Fruit fly (Drosophila melanogaster) whole organism, embryonic: Measurements from ENCODE around the gene Tsp74F.

Source experiments
- Bteb2 ChIP-seq: fragments of 200-800 bp; sonication (Bioruptor generic); optimal IDR thresholded peaks from 2 replicates; lab custom pipeline; 2016; ENCODE audit warnings: missing biosample characterization, missing genetic modification characterization
- CG10267 ChIP-seq: fragments of 200-800 bp; sonication (Bioruptor generic); optimal IDR thresholded peaks from 2 replicates; lab custom pipeline; 2018; ENCODE audit warnings: missing biosample characterization, mild to moderate bottlenecking, missing genetic modification characterization, moderate library complexity
- CG10979 ChIP-seq: fragments of 200-800 bp; sonication (Bioruptor generic); optimal IDR thresholded peaks from 2 replicates; lab custom pipeline; 2018; ENCODE audit warnings: missing biosample characterization, mild to moderate bottlenecking, missing genetic modification characterization, moderate library complexity
- CG12659 ChIP-seq: fragments of 200-800 bp; sonication (Bioruptor generic); optimal IDR thresholded peaks from 3 replicates; lab custom pipeline; 2017; ENCODE audit warnings: mild to moderate bottlenecking, missing biosample characterization, missing genetic modification reagents, missing genetic modification characterization
- CG15514 ChIP-seq: fragments of 200-800 bp; sonication (Bioruptor generic); optimal IDR thresholded peaks from 3 replicates; lab custom pipeline; 2017; ENCODE audit warnings: missing biosample characterization, missing genetic modification characterization, mild to moderate bottlenecking, moderate library complexity, missing genetic modification reagents
- CG1832 ChIP-seq: fragments of 200-800 bp; sonication (Bioruptor generic); optimal IDR thresholded peaks from 2 replicates; lab custom pipeline; 2017; ENCODE audit warnings: missing biosample characterization, mild to moderate bottlenecking, missing genetic modification characterization, inconsistent platforms
- CG18476 ChIP-seq: fragments of 200-800 bp; sonication (Bioruptor generic); optimal IDR thresholded peaks from 2 replicates; lab custom pipeline; 2016; ENCODE audit warnings: missing biosample characterization, mild to moderate bottlenecking, missing genetic modification characterization
- CG3838 ChIP-seq: fragments of 200-800 bp; sonication (Bioruptor generic); optimal IDR thresholded peaks from 3 replicates; lab custom pipeline; 2016; ENCODE audit warnings: missing biosample characterization, missing genetic modification characterization
- CG4424 ChIP-seq: fragments of 200-800 bp; sonication (Bioruptor generic); optimal IDR thresholded peaks from 3 replicates; lab custom pipeline; 2016; ENCODE audit warnings: missing biosample characterization, missing genetic modification characterization
- CG4617 ChIP-seq: fragments of 200-800 bp; sonication (Bioruptor generic); optimal IDR thresholded peaks from 3 replicates; lab custom pipeline; 2016; ENCODE audit warnings: missing biosample characterization, missing genetic modification characterization, borderline replicate concordance
- CG4820 ChIP-seq: fragments of 200-800 bp; sonication (Bioruptor generic); optimal IDR thresholded peaks from 3 replicates; lab custom pipeline; 2016; ENCODE audit warnings: missing biosample characterization, missing genetic modification characterization
- CG5245 ChIP-seq: fragments of 200-800 bp; sonication (Bioruptor generic); optimal IDR thresholded peaks from 3 replicates; lab custom pipeline; 2016; ENCODE audit warnings: missing biosample characterization, missing genetic modification characterization
- CG6272 ChIP-seq: fragments of 200-800 bp; sonication (Bioruptor generic); IDR thresholded peaks from 2 replicates; pipeline ENCODE4 v1.3.6; 2022; ENCODE audit warnings: missing biosample characterization, missing genetic modification characterization
- CG7839 ChIP-seq: fragments of 200-800 bp; sonication (Bioruptor generic); optimal IDR thresholded peaks from 3 replicates; lab custom pipeline; 2018; ENCODE audit warnings: missing biosample characterization, mild to moderate bottlenecking, missing genetic modification characterization, moderate library complexity
- CG8281 ChIP-seq: fragments of 200-800 bp; sonication (Bioruptor generic); optimal IDR thresholded peaks from 2 replicates; lab custom pipeline; 2018; ENCODE audit warnings: missing biosample characterization, mild to moderate bottlenecking, missing genetic modification characterization, moderate library complexity
- CG8944 ChIP-seq: fragments of 200-800 bp; sonication (Bioruptor generic); optimal IDR thresholded peaks from 3 replicates; lab custom pipeline; 2016; ENCODE audit warnings: missing biosample characterization, missing genetic modification characterization
- Chrac-16 ChIP-seq: fragments of 200-800 bp; sonication (Bioruptor generic); optimal IDR thresholded peaks from 3 replicates; lab custom pipeline; 2016; ENCODE audit warnings: missing biosample characterization, missing genetic modification characterization
- Dek ChIP-seq: fragments of 200-800 bp; sonication (Bioruptor generic); optimal IDR thresholded peaks from 3 replicates; lab custom pipeline; 2019; ENCODE audit warnings: missing biosample characterization, mild to moderate bottlenecking, missing genetic modification characterization, moderate library complexity
- Dp ChIP-seq: fragments of 200-800 bp; sonication (Bioruptor generic); optimal IDR thresholded peaks from 2 replicates; lab custom pipeline; 2018; ENCODE audit warnings: missing biosample characterization, mild to moderate bottlenecking, missing genetic modification characterization, moderate library complexity
- E2f2 ChIP-seq: fragments of 200-800 bp; sonication (Bioruptor generic); IDR thresholded peaks from 2 replicates; pipeline ENCODE4 v1.3.6; 2022; ENCODE audit warnings: missing biosample characterization, missing genetic modification characterization
- ERR ChIP-seq: fragments of 200-800 bp; sonication (Bioruptor generic); optimal IDR thresholded peaks from 2 replicates; lab custom pipeline; 2016; ENCODE audit warnings: missing biosample characterization, missing genetic modification characterization
- Ets65A ChIP-seq: fragments of 200-800 bp; sonication (Bioruptor generic); peaks from one replicate; lab custom pipeline; 2016; ENCODE audit warnings: missing biosample characterization, missing genetic modification characterization
- Ets97D ChIP-seq: fragments of 200-800 bp; sonication (Bioruptor generic); optimal IDR thresholded peaks from 3 replicates; lab custom pipeline; 2016; ENCODE audit warnings: missing biosample characterization, missing genetic modification characterization
- Fer1 ChIP-seq: fragments of 200-800 bp; sonication (Bioruptor generic); optimal IDR thresholded peaks from 2 replicates; lab custom pipeline; 2017; ENCODE audit warnings: missing biosample characterization, mild to moderate bottlenecking, missing genetic modification characterization
- Gug ChIP-seq: fragments of 200-800 bp; sonication (Bioruptor generic); IDR thresholded peaks from 4 replicates; pipeline ENCODE4 v1.3.6; 2022; ENCODE audit warnings: missing biosample characterization, missing genetic modification characterization
- HLH4C ChIP-seq: fragments of 200-800 bp; sonication (Bioruptor generic); IDR thresholded peaks from 3 replicates; pipeline ENCODE4 v1.3.6; 2022; ENCODE audit warnings: missing biosample characterization, missing genetic modification characterization; ENCODE audit not compliant: partially characterized antibody
- HmgZ ChIP-seq: fragments of 200-800 bp; sonication (Bioruptor generic); optimal IDR thresholded peaks from 2 replicates; lab custom pipeline; 2018; ENCODE audit warnings: missing biosample characterization, mild to moderate bottlenecking, missing genetic modification characterization
- Hr3 ChIP-seq: fragments of 200-800 bp; sonication (Bioruptor generic); optimal IDR thresholded peaks from 3 replicates; lab custom pipeline; 2016; ENCODE audit warnings: missing biosample characterization, missing genetic modification characterization
- Hsf ChIP-seq: fragments of 200-800 bp; sonication (Bioruptor generic); optimal IDR thresholded peaks from 3 replicates; lab custom pipeline; 2016; ENCODE audit warnings: missing biosample characterization, missing genetic modification characterization
- Kr ChIP-seq: fragments of 200-800 bp; sonication (Bioruptor generic); optimal IDR thresholded peaks from 2 replicates; lab custom pipeline; 2017; ENCODE audit warnings: missing biosample characterization, mild to moderate bottlenecking, missing genetic modification characterization
- Xbp1 ChIP-seq: fragments of 200-800 bp; sonication (Bioruptor generic); optimal IDR thresholded peaks from 3 replicates; lab custom pipeline; 2016; ENCODE audit warnings: missing biosample characterization, mild to moderate bottlenecking, missing genetic modification characterization
- amos ChIP-seq: fragments of 200-800 bp; sonication (Bioruptor generic); IDR thresholded peaks from 2 replicates; pipeline ENCODE4 v1.3.6; 2022; ENCODE audit warnings: missing biosample characterization, missing genetic modification characterization; ENCODE audit not compliant: partially characterized antibody
- chn ChIP-seq: fragments of 200-800 bp; sonication (Bioruptor generic); optimal IDR thresholded peaks from 2 replicates; lab custom pipeline; 2016; ENCODE audit warnings: missing biosample characterization, missing genetic modification characterization
- cwo ChIP-seq: fragments of 200-800 bp; sonication (Bioruptor generic); optimal IDR thresholded peaks from 3 replicates; lab custom pipeline; 2017; ENCODE audit warnings: missing biosample characterization, missing genetic modification characterization, mild to moderate bottlenecking, moderate library complexity, missing genetic modification reagents
- dmrt99B ChIP-seq: fragments of 200-800 bp; sonication (Bioruptor generic); optimal IDR thresholded peaks from 2 replicates; lab custom pipeline; 2018; ENCODE audit warnings: missing biosample characterization, mild to moderate bottlenecking, missing genetic modification characterization, moderate library complexity
- emc ChIP-seq: fragments of 200-800 bp; sonication (Bioruptor generic); optimal IDR thresholded peaks from 2 replicates; lab custom pipeline; 2016; ENCODE audit warnings: missing biosample characterization, missing genetic modification characterization
- eve ChIP-seq, 2 experiments: fragments of >200 bp; optimal IDR thresholded peaks; 2 replicates each; lab custom pipeline; 2017; ENCODE audit warnings: missing biosample characterization in 2 of 2, missing genetic modification characterization in 2 of 2
- gem ChIP-seq: fragments of 200-800 bp; sonication (Bioruptor generic); optimal IDR thresholded peaks from 2 replicates; lab custom pipeline; 2019; ENCODE audit warnings: missing biosample characterization, mild to moderate bottlenecking, missing genetic modification characterization, moderate library complexity
- gfzf ChIP-seq: fragments of 200-800 bp; sonication (Bioruptor generic); optimal IDR thresholded peaks from 2 replicates; lab custom pipeline; 2016; ENCODE audit warnings: missing biosample characterization, mild to moderate bottlenecking, missing genetic modification characterization, moderate library complexity
- grau ChIP-seq: fragments of 200-800 bp; optimal IDR thresholded peaks from 3 replicates; lab custom pipeline; 2019; ENCODE audit warnings: missing biosample characterization, mild to moderate bottlenecking, missing genetic modification characterization, moderate library complexity
- h ChIP-seq: fragments of >200 bp; optimal IDR thresholded peaks from 2 replicates; lab custom pipeline; 2017
- her ChIP-seq: fragments of 200-800 bp; sonication (Bioruptor generic); optimal IDR thresholded peaks from 2 replicates; lab custom pipeline; 2016; ENCODE audit warnings: missing biosample characterization, missing genetic modification characterization
- nerfin-1 ChIP-seq: fragments of 200-800 bp; sonication (Bioruptor generic); optimal IDR thresholded peaks from 3 replicates; lab custom pipeline; 2019; ENCODE audit warnings: missing biosample characterization, mild to moderate bottlenecking, missing genetic modification characterization, moderate library complexity
- nmo ChIP-seq: fragments of 200-800 bp; sonication (Bioruptor generic); optimal IDR thresholded peaks from 2 replicates; lab custom pipeline; 2018; ENCODE audit warnings: missing biosample characterization, mild to moderate bottlenecking, missing genetic modification characterization, moderate library complexity
- pzg ChIP-seq: fragments of 200-800 bp; sonication (Bioruptor generic); optimal IDR thresholded peaks from 3 replicates; lab custom pipeline; 2018; ENCODE audit warnings: missing biosample characterization, mild to moderate bottlenecking, missing genetic modification characterization, moderate library complexity
- row ChIP-seq: fragments of 200-800 bp; sonication (Bioruptor generic); IDR thresholded peaks from 3 replicates; pipeline ENCODE4 v1.3.6; 2022; ENCODE audit warnings: missing biosample characterization, missing genetic modification characterization
- shn ChIP-seq: fragments of 200-800 bp; sonication (Bioruptor generic); optimal IDR thresholded peaks from 3 replicates; lab custom pipeline; 2016; ENCODE audit warnings: missing biosample characterization, missing genetic modification characterization
- sna ChIP-seq: fragments of 200-800 bp; sonication (Bioruptor generic); IDR thresholded peaks from 2 replicates; pipeline ENCODE4 v1.3.6; 2022; ENCODE audit warnings: missing biosample characterization, missing genetic modification characterization; ENCODE audit not compliant: partially characterized antibody
- sug ChIP-seq: fragments of 200-800 bp; optimal IDR thresholded peaks from 2 replicates; lab custom pipeline; 2019; ENCODE audit warnings: missing biosample characterization, mild to moderate bottlenecking, missing genetic modification characterization, moderate library complexity
- vnd ChIP-seq: fragments of 200-800 bp; sonication (Bioruptor generic); IDR thresholded peaks from 3 replicates; pipeline ENCODE4 v1.3.6; 2022; ENCODE audit warnings: missing biosample characterization, missing genetic modification characterization; ENCODE audit not compliant: partially characterized antibody

The Tsp74F gene

dm6 chr3L:17912448-17912847 is 16.8 kb upstream of the Tsp74F start, which contains the start of gene CG5290 (continued):
- TF ChIP-seq CG10267 (peak; percentile 95), CG8944 (peak; percentile 20), HLH4C (GFP tag; lab: Robert Waterston, UW) (no peak), sna (GFP tag; lab: Robert Waterston, UW) (peak; percentile 58; the same call in 1 of the 2 replicates), CG4820 (peak; percentile 1), Hsf (GFP tag; lab: Kevin White, UChicago) (peak; percentile 54), pzg (GFP tag; lab: Kevin White, UChicago) (peak; percentile 71), vnd (GFP tag; lab: Robert Waterston, UW) (peak; percentile 54; the same call in 2 of the 3 replicates), CG6272 (GFP tag; lab: Robert Waterston, UW) (no peak), her (peak; percentile 32), Dek (tag; lab: Kevin White, UChicago) (no peak), Gug (GFP tag; lab: Robert Waterston, UW) (no peak), dmrt99B (no peak), Dp (peak; percentile 95), CG12659 (GFP tag; lab: Kevin White, UChicago) (peak; percentile 46), HmgZ (tag; lab: Kevin White, UChicago) (peak; percentile 61), CG1832 (no peak), Bteb2 (GFP tag; lab: Kevin White, UChicago) (peak; percentile 39), gem (tag; lab: Kevin White, UChicago) (peak; percentile 27), emc (no peak), CG5245 (no peak), ERR (peak; percentile 57), amos (GFP tag; lab: Robert Waterston, UW) (no peak; the same call in 1 of the 2 replicates), CG4617 (peak; percentile 7), shn (GFP tag; lab: Kevin White, UChicago) (peak; percentile 3), h (lab: Kevin White, UChicago) (no peak), CG7839 (tag; lab: Kevin White, UChicago) (peak; percentile 9), eve (GFP tag; optimal IDR thresholded peaks at IDR 0.05; lab: Kevin White, UChicago) (peak in 1 of 2 experiments; percentile 33), nerfin-1 (no peak), Ets65A (GFP tag; lab: Kevin White, UChicago) (peak; percentile 71), CG18476 (GFP tag; lab: Kevin White, UChicago) (peak; percentile 14), Hr3 (GFP tag; lab: Kevin White, UChicago) (no peak), cwo (GFP tag; lab: Kevin White, UChicago) (no peak), CG15514 (GFP tag; lab: Kevin White, UChicago) (peak; percentile 87), E2f2 (GFP tag; lab: Robert Waterston, UW) (peak; percentile 93), Xbp1 (GFP tag; lab: Kevin White, UChicago) (peak; percentile 22), CG4424 (GFP tag; lab: Kevin White, UChicago) (peak; percentile 18), sug (tag; lab: Kevin White, UChicago) (peak; percentile 3), chn (peak; percentile 6), Ets97D (GFP tag; lab: Kevin White, UChicago) (peak; percentile 43), grau (peak; percentile 29), nmo (GFP tag; lab: Kevin White, UChicago) (peak; percentile 55), gfzf (GFP tag; lab: Kevin White, UChicago) (peak; percentile 55), row (GFP tag; lab: Robert Waterston, UW) (peak; percentile 62; the same call in 2 of the 3 replicates), Chrac-16 (GFP tag; lab: Kevin White, UChicago) (peak; percentile 42), Kr (no peak), CG3838 (GFP tag; lab: Kevin White, UChicago) (no peak), CG10979 (tag; lab: Kevin White, UChicago) (no peak), Fer1 (GFP tag; lab: Kevin White, UChicago) (peak; percentile 6), CG8281 (tag; lab: Kevin White, UChicago) (no peak)
